Worm (Caenorhabditis elegans): ENCODE measurements around the gene C07E3.10.
A peak's percentile ranks its signal among the peaks of the same experiment; 100 is the strongest.

The C07E3.10 gene

DNA sequence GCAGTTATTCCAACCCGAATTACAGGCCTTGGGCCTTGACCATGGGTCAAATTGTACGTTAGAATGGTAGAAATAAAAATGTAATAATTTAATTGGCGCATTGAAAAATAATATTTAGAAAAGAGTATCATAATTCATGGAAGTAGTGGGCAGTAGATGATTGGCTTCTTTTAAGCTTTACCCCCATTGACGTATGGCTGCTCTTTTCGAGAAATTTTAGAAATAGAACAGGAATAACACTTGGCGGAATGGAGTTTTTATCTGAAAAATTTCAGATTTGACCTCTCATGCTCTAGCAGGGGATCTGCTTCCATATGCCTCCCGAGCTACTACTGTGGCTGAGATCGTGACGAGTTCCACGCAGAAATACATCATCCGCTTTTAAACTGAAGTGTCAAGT lies 37.4 kb upstream of the C07E3.10 start, which contains the start of gene gcy-4:
TSS of gene gcy-4 (minus strand) at position 101 of the 400 bp plus-strand sequence.
- TF ChIP-seq sem-4 (tag; optimal IDR thresholded peaks at IDR 0.05) (no peak), snpc-4 (tag; optimal IDR thresholded peaks at IDR 0.05) (no peak), fos-1 (tag; optimal IDR thresholded peaks at IDR 0.05) (no peak), ztf-11 (tag; optimal IDR thresholded peaks at IDR 0.05) (no peak), unc-55 (GFP tag; optimal IDR thresholded peaks at IDR 0.05) (no peak), nhr-11 (tag; optimal IDR thresholded peaks at IDR 0.05) (no peak), ceh-82 (tag; optimal IDR thresholded peaks at IDR 0.05) (no peak), Y55F3AM.14 (GFP tag; optimal IDR thresholded peaks at IDR 0.05) (no peak), mab-5 (tag; optimal IDR thresholded peaks at IDR 0.05) (no peak), blmp-1 (tag; optimal IDR thresholded peaks at IDR 0.05; ENCODE audit: insufficient read depth) (no peak), ceh-16 (tag; optimal IDR thresholded peaks at IDR 0.05) (no peak), nhr-25 (tag; optimal IDR thresholded peaks at IDR 0.05) (no peak), nhr-12 (tag; optimal IDR thresholded peaks at IDR 0.05) (no peak), nhr-21 (tag; optimal IDR thresholded peaks at IDR 0.05) (no peak), F13H6.1 (tag; optimal IDR thresholded peaks at IDR 0.05) (no peak), nhr-10 (tag; optimal IDR thresholded peaks at IDR 0.05) (no peak), skn-1 (tag; optimal IDR thresholded peaks at IDR 0.05) (no peak), lsy-2 (tag; optimal IDR thresholded peaks at IDR 0.05) (no peak), unc-39 (tag; optimal IDR thresholded peaks at IDR 0.05) (no peak), crh-2 (tag; optimal IDR thresholded peaks at IDR 0.05) (no peak)

DNA sequence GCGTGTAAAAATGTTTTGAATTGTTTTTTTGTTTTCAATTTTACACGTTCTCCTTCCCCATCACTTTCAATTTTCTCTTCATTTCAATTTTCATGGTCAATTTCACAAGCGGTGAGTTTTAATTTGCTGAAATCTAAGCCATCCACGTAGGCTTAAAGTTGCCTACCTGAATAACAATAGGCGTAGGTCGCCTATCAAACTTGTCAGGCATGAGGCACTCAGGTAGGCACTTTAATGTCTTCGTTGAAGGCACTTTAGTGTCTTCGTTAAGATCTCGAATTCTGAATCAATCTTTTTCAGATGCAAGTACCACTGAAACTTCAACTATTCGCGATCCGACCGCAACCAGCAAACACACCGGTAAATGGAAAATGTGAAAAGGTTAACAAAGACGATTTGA lies 36.8 kb upstream of the C07E3.10 start, which contains the start of gene ZK970.8:
TSS of gene ZK970.8 (plus strand) at position 301 of the 400 bp plus-strand sequence.
- TF ChIP-seq sem-4 (tag; optimal IDR thresholded peaks at IDR 0.05): no peak
- TF ChIP-seq R02D3.7 (tag; optimal IDR thresholded peaks at IDR 0.05): no peak
- no peak for TF ChIP-seq ztf-4 (tag; optimal IDR thresholded peaks at IDR 0.05)
- TF ChIP-seq unc-55 (GFP tag; optimal IDR thresholded peaks at IDR 0.05): no peak
- TF ChIP-seq nhr-77 (tag; optimal IDR thresholded peaks at IDR 0.05): no peak
- no peak for TF ChIP-seq lin-11 (tag; optimal IDR thresholded peaks at IDR 0.05)

DNA sequence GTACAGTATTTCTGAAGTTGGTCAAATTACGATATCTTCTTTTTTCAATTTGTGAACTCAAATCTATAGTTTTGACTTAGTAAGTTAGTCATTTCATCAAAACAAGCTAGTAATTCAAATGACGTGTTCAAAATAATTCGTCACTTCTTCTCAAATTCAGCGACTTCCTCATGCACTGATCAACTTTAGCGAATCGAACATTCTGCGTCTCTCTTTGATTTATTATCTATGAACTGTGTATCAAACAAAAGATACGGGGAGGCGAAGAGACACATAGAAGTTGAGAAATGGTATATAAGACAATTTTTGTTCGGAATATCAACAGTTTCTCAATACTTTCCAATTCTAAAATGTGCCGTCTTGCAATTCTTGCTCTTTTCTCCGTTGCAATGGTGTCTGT lies 34.2 kb upstream of the C07E3.10 start, which contains the start of gene srlf-34:
TSS of gene srlf-34 (plus strand) at position 321 of the 400 bp plus-strand sequence.
- TF ChIP-seq nhr-25 (tag; optimal IDR thresholded peaks at IDR 0.05) (no peak), egl-27 (tag; optimal IDR thresholded peaks at IDR 0.05) (peak; percentile 6), sma-3 (GFP tag; optimal IDR thresholded peaks at IDR 0.05) (peak; percentile 84)

DNA sequence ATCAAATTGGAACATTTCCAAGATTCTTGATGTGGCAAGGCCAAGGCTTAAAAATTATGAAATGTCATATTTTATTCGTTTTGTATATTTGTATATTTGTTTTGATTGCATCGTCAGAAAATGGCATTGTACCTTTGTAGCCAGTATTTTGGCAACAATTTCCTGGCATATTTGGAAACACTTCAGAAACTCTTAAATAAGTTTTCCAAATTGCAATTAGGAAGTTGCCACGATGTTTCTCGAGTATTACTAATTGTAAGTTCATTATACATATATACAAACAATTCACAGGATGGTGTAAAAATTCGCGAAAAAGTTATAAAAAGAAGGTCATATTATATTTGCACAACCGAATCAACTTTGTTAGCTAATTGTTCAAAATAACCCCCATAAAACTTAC lies 30.9 kb upstream of the C07E3.10 start, which contains the start of gene idpp-8:
TSS of gene idpp-8 (plus strand) at position 301 of the 400 bp plus-strand sequence.
- no peak for TF ChIP-seq ZK546.5 (tag; optimal IDR thresholded peaks at IDR 0.05)

DNA sequence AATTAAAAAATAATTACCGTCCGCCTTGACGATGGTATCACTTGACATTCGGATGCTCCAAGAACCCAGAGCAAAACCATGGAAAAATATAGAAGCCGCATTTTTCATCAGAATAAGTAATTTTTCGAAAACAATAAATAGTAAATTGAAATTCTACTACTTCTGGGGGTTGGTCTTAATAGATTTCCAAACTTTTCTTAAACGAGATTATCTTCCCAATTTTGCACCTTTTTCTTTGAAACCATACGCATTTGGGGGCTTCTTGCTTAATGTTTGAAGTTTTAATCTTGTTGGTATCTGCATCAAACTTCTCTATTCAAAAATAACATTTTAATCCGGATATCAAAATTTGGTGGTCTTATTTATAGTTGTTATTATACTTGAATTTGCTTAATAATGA lies 30.1 kb upstream of the C07E3.10 start, which contains the start of gene gcy-5:
TSS of gene gcy-5 (minus strand) at position 101 of the 400 bp plus-strand sequence.
- no peak for TF ChIP-seq nhr-25 (tag; optimal IDR thresholded peaks at IDR 0.05)
- TF ChIP-seq nhr-10 (tag; optimal IDR thresholded peaks at IDR 0.05): no peak
- no peak for TF ChIP-seq zag-1 (tag; optimal IDR thresholded peaks at IDR 0.05)
- no peak for TF ChIP-seq mbf-1 (tag; optimal IDR thresholded peaks at IDR 0.05)
- no peak for TF ChIP-seq mdl-1 (tag; optimal IDR thresholded peaks at IDR 0.05)
- TF ChIP-seq crh-2 (tag; optimal IDR thresholded peaks at IDR 0.05): no peak
- no peak for TF ChIP-seq aly-2 (tag; optimal IDR thresholded peaks at IDR 0.05)
- TF ChIP-seq nhr-21 (tag; optimal IDR thresholded peaks at IDR 0.05): no peak
- no peak for TF ChIP-seq nhr-6 (tag; optimal IDR thresholded peaks at IDR 0.05)
- TF ChIP-seq nhr-237 (tag; optimal IDR thresholded peaks at IDR 0.05): no peak
- no peak for TF ChIP-seq ceh-16 (tag; optimal IDR thresholded peaks at IDR 0.05)

DNA sequence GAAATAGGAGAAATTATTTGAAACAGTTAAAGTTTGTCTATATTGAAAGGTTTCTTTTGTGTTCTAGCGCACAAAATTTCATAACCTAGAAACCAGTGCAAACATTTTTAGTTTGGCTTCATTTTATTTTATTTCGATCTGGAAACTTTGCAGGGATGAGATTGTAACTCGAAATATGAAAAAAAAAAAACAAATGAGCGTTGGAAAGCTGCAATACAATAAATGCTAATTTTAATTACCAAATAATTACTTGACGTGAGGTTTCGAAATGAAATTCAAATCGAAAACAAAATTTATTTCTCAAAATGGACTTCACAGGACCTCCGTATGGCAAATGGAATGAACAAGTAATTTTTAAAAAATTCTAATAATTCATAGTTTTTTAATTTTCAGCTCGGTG lies 29.2 kb upstream of the C07E3.10 start, which contains the start of gene M02G9.4:
TSS of gene M02G9.4 (plus strand) at position 301 of the 400 bp plus-strand sequence.
- TF ChIP-seq F13H6.1 (tag; optimal IDR thresholded peaks at IDR 0.05) (no peak), nhr-129 (tag; optimal IDR thresholded peaks at IDR 0.05) (no peak), elt-1 (tag; optimal IDR thresholded peaks at IDR 0.05) (no peak), ZK546.5 (tag; optimal IDR thresholded peaks at IDR 0.05) (no peak), mab-5 (tag; optimal IDR thresholded peaks at IDR 0.05) (no peak), peb-1 (tag; optimal IDR thresholded peaks at IDR 0.05) (no peak), snpc-4 (tag; optimal IDR thresholded peaks at IDR 0.05) (no peak), sem-4 (tag; optimal IDR thresholded peaks at IDR 0.05) (no peak), nhr-237 (tag; optimal IDR thresholded peaks at IDR 0.05) (no peak), unc-55 (GFP tag; optimal IDR thresholded peaks at IDR 0.05) (no peak), nhr-6 (tag; optimal IDR thresholded peaks at IDR 0.05) (no peak), skn-1 (tag; optimal IDR thresholded peaks at IDR 0.05) (no peak), lsy-2 (tag; optimal IDR thresholded peaks at IDR 0.05) (no peak), nhr-77 (tag; optimal IDR thresholded peaks at IDR 0.05) (no peak), ama-1 (optimal IDR thresholded peaks at IDR 0.05) (no peak), nhr-10 (tag; optimal IDR thresholded peaks at IDR 0.05) (no peak), unc-62 (GFP tag; optimal IDR thresholded peaks at IDR 0.05) (no peak), ztf-4 (tag; optimal IDR thresholded peaks at IDR 0.05) (no peak), Y55F3AM.14 (GFP tag; optimal IDR thresholded peaks at IDR 0.05) (no peak)
